Worm (Caenorhabditis elegans) whole organism, late embryonic: ENCODE measurements around the gene ttyh-1.

Experiments
- C08G9.2 ChIP-seq: sonication (generic microtip); optimal IDR thresholded peaks from 2 replicates; lab custom pipeline; 2016; ENCODE audit warnings: mild to moderate bottlenecking, missing genetic modification characterization, moderate library complexity, missing compliant biosample characterization
- elt-2 ChIP-seq: sonication (generic microtip); optimal IDR thresholded peaks from 2 replicates; lab custom pipeline; 2016; ENCODE audit warnings: missing genetic modification reagents, missing genetic modification characterization, missing compliant biosample characterization
- hlh-15 ChIP-seq: sonication (generic microtip); optimal IDR thresholded peaks from 2 replicates; lab custom pipeline; 2016; ENCODE audit warnings: missing genetic modification characterization, missing compliant biosample characterization
- mec-3 ChIP-seq: sonication (generic microtip); optimal IDR thresholded peaks from 2 replicates; lab custom pipeline; 2016; ENCODE audit warnings: borderline replicate concordance, missing genetic modification characterization, missing compliant biosample characterization
- pha-4 ChIP-seq: fragments of 150-350 bp; optimal IDR thresholded peaks from 2 replicates; lab custom pipeline; 2018; ENCODE audit warnings: missing biosample characterization, missing genetic modification reagents, missing genetic modification characterization
- unc-3 ChIP-seq, 2 experiments: fragments of 200-800 bp in 1 of 2; sonication (Bioruptor generic) in 1 of 2; sonication (generic microtip) in 1 of 2; conservative IDR thresholded peaks in 1 of 2; optimal IDR thresholded peaks in 1 of 2; 2 replicates each; pipeline versions ENCODE4 v1.3.6 to Lab custom; 2016 to 2022; ENCODE audit warnings: missing compliant biosample characterization in 2 of 2, missing genetic modification characterization in 2 of 2, missing genetic modification reagents in 1 of 2
- ztf-16 ChIP-seq: sonication (generic microtip); optimal IDR thresholded peaks from 2 replicates; lab custom pipeline; 2017; ENCODE audit warnings: missing genetic modification characterization, missing compliant biosample characterization

DNA sequence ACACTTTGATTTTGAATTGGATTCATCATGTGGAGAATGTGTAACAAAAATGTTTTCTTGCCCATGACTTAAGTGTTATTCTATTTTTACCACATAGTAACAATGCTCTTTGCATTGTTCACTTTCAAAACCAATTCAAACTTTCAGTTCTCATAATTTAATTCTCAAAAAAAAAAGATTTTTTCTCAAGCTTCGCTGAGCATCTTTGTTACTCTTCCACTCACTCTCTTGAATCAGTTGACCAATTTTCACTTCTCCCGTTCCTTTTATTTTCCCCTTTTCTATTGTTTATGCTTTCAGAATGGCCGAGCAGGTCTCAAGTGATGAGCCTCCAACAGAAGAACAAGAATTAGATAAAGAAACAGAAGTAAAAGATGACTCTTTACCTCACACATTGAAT is 22.4 kb upstream of the ttyh-1 start, which contains the start of gene oct-2:
- TF ChIP-seq pha-4 = no peak
- TF ChIP-seq elt-2 (tag; lab: Kevin White, UChicago) = no peak
- no peak for TF ChIP-seq C08G9.2 (tag; lab: Kevin White, UChicago)
- no peak for TF ChIP-seq ztf-16 (tag; lab: Kevin White, UChicago)
- TF ChIP-seq unc-3 (GFP tag; conservative IDR thresholded peaks at IDR 0.05; lab: Robert Waterston, UW) = no peak
- no peak for TF ChIP-seq unc-3 (tag; optimal IDR thresholded peaks at IDR 0.05; lab: Kevin White, UChicago)
- TF ChIP-seq hlh-15 (tag; lab: Kevin White, UChicago) = no peak
- TF ChIP-seq mec-3 (tag; lab: Kevin White, UChicago) = no peak
